Fruit fly (Drosophila melanogaster) whole organism, pupa: ENCODE data around the gene Nnk.

Source experiments
- CG10348 ChIP-seq: fragments of 200-800 bp; sonication (Bioruptor generic); IDR thresholded peaks from 2 replicates; pipeline ENCODE4 v1.3.6; 2022; ENCODE audit warnings: missing biosample characterization, missing genetic modification characterization
- CG12605 ChIP-seq: fragments of 200-800 bp; sonication (Bioruptor generic); IDR thresholded peaks from 2 replicates; pipeline ENCODE4 v1.3.6; 2022; ENCODE audit warnings: missing biosample characterization, missing genetic modification characterization
- CG13204 ChIP-seq: fragments of 200-800 bp; sonication (Bioruptor generic); optimal IDR thresholded peaks from 2 replicates; lab custom pipeline; 2018; ENCODE audit warnings: missing biosample characterization, mild to moderate bottlenecking, missing genetic modification characterization, moderate library complexity
- CG14655 ChIP-seq: fragments of 200-800 bp; sonication (Bioruptor generic); optimal IDR thresholded peaks from 3 replicates; lab custom pipeline; 2017; ENCODE audit warnings: mild to moderate bottlenecking, missing biosample characterization, missing genetic modification reagents, missing genetic modification characterization
- CG15710 ChIP-seq: fragments of 200-800 bp; sonication (Bioruptor generic); optimal IDR thresholded peaks from 2 replicates; lab custom pipeline; 2018; ENCODE audit warnings: missing biosample characterization, mild to moderate bottlenecking, missing genetic modification characterization, moderate library complexity
- CG17806 ChIP-seq: fragments of 200-800 bp; sonication (Bioruptor generic); optimal IDR thresholded peaks from 2 replicates; lab custom pipeline; 2018; ENCODE audit warnings: missing biosample characterization, mild to moderate bottlenecking, missing genetic modification characterization, moderate library complexity
- CG32121 ChIP-seq: fragments of 200-800 bp; sonication (Bioruptor generic); IDR thresholded peaks from 2 replicates; pipeline ENCODE4 v1.3.6; 2022; ENCODE audit warnings: missing biosample characterization, missing genetic modification characterization
- CG34367 ChIP-seq: fragments of 200-800 bp; sonication (Bioruptor generic); optimal IDR thresholded peaks from 2 replicates; lab custom pipeline; 2018; ENCODE audit warnings: missing biosample characterization, mild to moderate bottlenecking, missing genetic modification characterization
- CG4496 ChIP-seq: fragments of 200-800 bp; sonication (Bioruptor generic); IDR thresholded peaks from 3 replicates; pipeline ENCODE4 v1.3.6; 2022; ENCODE audit warnings: missing biosample characterization, missing genetic modification characterization
- CG8159 ChIP-seq: fragments of 200-800 bp; sonication (Bioruptor generic); optimal IDR thresholded peaks from 3 replicates; lab custom pipeline; 2018; ENCODE audit warnings: missing biosample characterization, mild to moderate bottlenecking, missing genetic modification characterization, moderate library complexity
- CG8301 ChIP-seq: fragments of 200-800 bp; sonication (Bioruptor generic); optimal IDR thresholded peaks from 2 replicates; lab custom pipeline; 2018; ENCODE audit warnings: missing biosample characterization, mild to moderate bottlenecking, missing genetic modification characterization
- CG9948 ChIP-seq: fragments of 200-800 bp; sonication (Bioruptor generic); optimal IDR thresholded peaks from 2 replicates; lab custom pipeline; 2018; ENCODE audit warnings: missing biosample characterization, mild to moderate bottlenecking, missing genetic modification characterization, moderate library complexity
- D1 ChIP-seq: fragments of 200-800 bp; sonication (Bioruptor generic); optimal IDR thresholded peaks from 2 replicates; lab custom pipeline; 2018; ENCODE audit warnings: missing biosample characterization, mild to moderate bottlenecking, missing genetic modification characterization, moderate library complexity
- EcR ChIP-seq: fragments of 200-800 bp; sonication (Bioruptor generic); optimal IDR thresholded peaks from 3 replicates; lab custom pipeline; 2019; ENCODE audit warnings: missing biosample characterization, missing genetic modification characterization, mild to moderate bottlenecking, moderate library complexity, missing genetic modification reagents
- Ets98B ChIP-seq: fragments of 200-800 bp; sonication (Bioruptor generic); IDR thresholded peaks from 2 replicates; pipeline ENCODE4 v1.3.6; 2022; ENCODE audit warnings: missing biosample characterization, missing genetic modification characterization
- Pif1A ChIP-seq: fragments of 200-800 bp; sonication (Bioruptor generic); optimal IDR thresholded peaks from 3 replicates; lab custom pipeline; 2016; ENCODE audit warnings: missing biosample characterization, missing genetic modification characterization
- Pif1B ChIP-seq: fragments of 200-800 bp; sonication (Bioruptor generic); optimal IDR thresholded peaks from 3 replicates; lab custom pipeline; 2016; ENCODE audit warnings: missing biosample characterization, missing genetic modification characterization
- Snoo ChIP-seq: fragments of 200-800 bp; sonication (Bioruptor generic); optimal IDR thresholded peaks from 3 replicates; lab custom pipeline; 2017; ENCODE audit warnings: missing biosample characterization, mild to moderate bottlenecking, missing genetic modification characterization, inconsistent platforms
- fd96Ca ChIP-seq: fragments of 200-800 bp; sonication (Bioruptor generic); IDR thresholded peaks from 3 replicates; pipeline ENCODE4 v1.3.6; 2022; ENCODE audit warnings: missing biosample characterization, missing genetic modification characterization
- gl ChIP-seq: fragments of 200-800 bp; sonication (Bioruptor generic); optimal IDR thresholded peaks from 2 replicates; lab custom pipeline; 2018; ENCODE audit warnings: missing biosample characterization, mild to moderate bottlenecking, missing genetic modification characterization
- rn ChIP-seq: fragments of 200-800 bp; sonication (Bioruptor generic); IDR thresholded peaks from 2 replicates; pipeline ENCODE4 v1.3.6; 2022; ENCODE audit warnings: missing biosample characterization, missing genetic modification characterization

Nnk gene

DNA sequence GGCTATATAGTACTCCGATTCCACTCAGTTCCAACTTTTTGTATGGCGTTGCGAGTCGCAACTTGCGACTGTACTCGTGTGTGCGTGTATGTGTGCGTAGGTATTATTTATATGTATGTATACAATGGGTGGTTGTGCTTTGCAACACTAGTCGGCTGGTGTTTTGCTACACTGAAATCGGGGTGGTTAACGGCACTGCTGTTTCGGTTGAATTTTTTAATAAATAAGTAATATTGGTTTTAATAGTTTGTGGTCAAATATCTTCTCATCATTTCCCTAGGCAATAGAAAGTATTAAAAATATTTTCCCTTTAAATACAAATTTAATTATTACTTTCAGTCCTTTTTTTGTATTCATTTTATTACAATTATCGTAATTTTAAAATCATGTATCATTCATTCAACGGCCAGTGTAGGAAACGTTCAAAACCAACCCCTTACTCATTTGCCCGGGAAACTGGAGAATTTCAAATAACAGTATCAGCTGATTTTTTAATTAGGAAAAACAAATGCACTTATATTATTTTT is 6.8 kb downstream of the Nnk start, which contains the start of gene CG7379:
CG7379 (minus strand) TSS at position 94 of the 527 bp plus-strand sequence.
- TF ChIP-seq gl (tag; lab: Kevin White, UChicago) (peak; percentile 16), rn (peak; percentile 47; the same call in 1 of the 2 replicates), CG32121 (GFP tag; lab: Robert Waterston, UW) (0 out of 2 replicates have a peak, but pooled peaks have one; percentile 39), CG9948 (tag; lab: Kevin White, UChicago) (peak; percentile 26), Ets98B (GFP tag; lab: Robert Waterston, UW) (peak; percentile 56; the same call in 1 of the 2 replicates), Snoo (tag; lab: Kevin White, UChicago) (peak; percentile 82), CG13204 (no peak), CG10348 (GFP tag; lab: Robert Waterston, UW) (no peak), Pif1B (GFP tag; lab: Kevin White, UChicago) (peak; percentile 77), fd96Ca (GFP tag; lab: Robert Waterston, UW) (peak; percentile 49; the same call in 2 of the 3 replicates), D1 (tag; lab: Kevin White, UChicago) (no peak), Pif1A (GFP tag; lab: Kevin White, UChicago) (no peak), CG8159 (peak; percentile 59), CG8301 (tag; lab: Kevin White, UChicago) (no peak), CG17806 (tag; lab: Kevin White, UChicago) (peak; percentile 71), CG4496 (peak; percentile 77), CG15710 (peak; percentile 68), CG34367 (tag; lab: Kevin White, UChicago) (peak; percentile 52)

DNA sequence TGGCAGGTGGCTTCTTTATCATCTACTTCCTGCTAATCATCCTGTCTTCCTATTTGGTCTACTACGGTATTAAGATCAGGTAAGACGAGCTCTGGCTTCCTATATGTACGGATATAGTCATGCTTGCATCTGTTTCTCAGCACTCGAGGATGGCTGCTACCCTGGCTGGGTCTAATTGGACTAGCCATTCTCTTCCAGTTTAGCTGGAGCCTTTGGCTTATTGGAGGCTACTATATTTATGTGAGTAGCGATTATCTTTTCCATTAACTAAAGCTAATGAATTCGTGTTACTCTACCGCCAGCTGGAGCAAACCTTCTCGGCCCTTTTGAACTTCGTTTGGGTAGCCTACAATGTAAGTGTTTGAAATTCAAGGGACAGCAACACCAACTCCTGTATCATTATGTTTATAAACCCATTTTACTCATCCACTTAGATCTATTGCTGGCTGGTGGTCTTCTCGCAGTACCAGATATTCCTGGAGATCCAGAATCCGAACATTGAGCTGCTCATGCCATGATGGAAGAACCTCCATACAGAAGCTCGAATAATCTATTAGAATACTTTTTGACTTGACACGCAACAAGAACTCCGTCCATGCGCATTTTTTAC is 9.4 kb downstream of the Nnk start:
- TF ChIP-seq CG17806 (tag; lab: Kevin White, UChicago) (no peak), CG15710 (no peak), CG4496 (no peak), CG8301 (tag; lab: Kevin White, UChicago) (no peak), D1 (tag; lab: Kevin White, UChicago) (no peak), CG8159 (no peak), gl (tag; lab: Kevin White, UChicago) (no peak), CG12605 (GFP tag; lab: Robert Waterston, UW) (no peak), fd96Ca (GFP tag; lab: Robert Waterston, UW) (no peak), Snoo (tag; lab: Kevin White, UChicago) (no peak)

DNA sequence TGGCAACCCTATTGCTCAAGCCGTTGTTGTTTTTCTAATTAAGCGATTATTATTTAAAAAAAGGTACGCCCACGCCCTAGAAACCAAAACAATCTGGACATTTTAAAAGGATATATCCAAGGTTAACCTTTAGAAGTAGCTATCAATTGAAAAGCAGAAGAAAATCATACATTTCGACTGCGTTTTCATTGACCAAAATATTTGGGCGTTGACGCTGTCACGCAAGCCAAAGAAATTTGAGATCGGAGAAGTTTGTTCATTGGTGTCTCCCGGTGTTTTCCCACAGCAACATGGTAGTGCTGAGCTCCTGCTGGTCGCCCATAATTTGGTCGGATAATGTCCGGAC is 10.0 kb downstream of the Nnk start, which contains the start of gene pasi1:
pasi1 (plus strand) TSS at position 1 of the 346 bp plus-strand sequence.
- TF ChIP-seq rn: no peak
- TF ChIP-seq CG4496: no peak
- no peak for TF ChIP-seq fd96Ca (GFP tag; lab: Robert Waterston, UW)
- TF ChIP-seq CG10348 (GFP tag; lab: Robert Waterston, UW): no peak
- TF ChIP-seq CG17806 (tag; lab: Kevin White, UChicago): no peak
- no peak for TF ChIP-seq CG8301 (tag; lab: Kevin White, UChicago)
- no peak for TF ChIP-seq CG14655
- no peak for TF ChIP-seq CG8159
- no peak for TF ChIP-seq Ets98B (GFP tag; lab: Robert Waterston, UW)
- no peak for TF ChIP-seq EcR (GFP tag; lab: Kevin White, UChicago)
- no peak for TF ChIP-seq CG15710
- TF ChIP-seq CG13204: no peak
- TF ChIP-seq CG12605 (GFP tag; lab: Robert Waterston, UW): no peak
- no peak for TF ChIP-seq CG9948 (tag; lab: Kevin White, UChicago)
- TF ChIP-seq CG34367 (tag; lab: Kevin White, UChicago): no peak
- TF ChIP-seq Snoo (tag; lab: Kevin White, UChicago): no peak
- TF ChIP-seq D1 (tag; lab: Kevin White, UChicago): no peak

DNA sequence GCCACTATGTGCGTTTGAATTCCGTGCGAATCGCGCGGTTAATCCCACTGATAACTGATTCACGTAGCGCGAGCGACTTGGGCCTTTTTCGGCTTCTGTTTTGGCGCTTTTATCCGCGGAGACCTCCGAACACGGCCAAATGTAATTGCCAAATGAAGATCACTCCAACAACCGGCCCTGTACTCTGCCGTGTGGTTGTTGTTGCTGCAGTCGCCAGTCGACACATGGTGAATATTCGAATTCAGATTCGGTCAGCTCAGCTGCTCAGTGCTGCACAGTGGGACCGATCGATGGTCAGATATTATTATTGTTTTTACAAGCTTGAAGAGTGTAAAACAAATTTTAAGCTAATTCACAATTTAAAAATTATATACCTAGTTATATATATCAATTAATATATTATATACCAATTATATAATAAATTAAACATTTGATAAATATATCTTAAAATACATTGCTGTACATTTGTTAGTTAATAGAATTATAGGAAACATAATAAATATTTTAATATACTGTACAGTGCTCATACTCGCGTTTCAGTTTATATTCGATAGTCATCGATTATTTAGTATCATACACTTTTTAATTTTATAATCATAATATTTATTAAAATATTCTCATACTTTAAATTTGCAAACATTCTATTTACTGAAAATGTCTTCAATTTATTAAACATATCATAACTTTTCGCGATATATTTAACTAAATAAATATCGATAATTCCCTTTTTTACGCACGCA is 10.5 kb downstream of the Nnk start, which contains the start of gene CG43102:
CG43102 (minus strand) TSS at position 156 of the 740 bp plus-strand sequence.
- TF ChIP-seq CG4496: peak; percentile 85
- TF ChIP-seq CG15710: peak; percentile 61
- no peak for TF ChIP-seq CG10348 (GFP tag; lab: Robert Waterston, UW)
- peak; percentile 70 for TF ChIP-seq CG32121 (GFP tag; lab: Robert Waterston, UW)
- peak; percentile 45 for TF ChIP-seq CG34367 (tag; lab: Kevin White, UChicago)
- peak; percentile 44; the same call in 1 of the 2 replicates for TF ChIP-seq rn
- TF ChIP-seq Snoo (tag; lab: Kevin White, UChicago): peak; percentile 63
- no peak for TF ChIP-seq CG13204
- TF ChIP-seq D1 (tag; lab: Kevin White, UChicago): no peak
- peak; percentile 59 for TF ChIP-seq CG12605 (GFP tag; lab: Robert Waterston, UW)
- peak; percentile 12 for TF ChIP-seq gl (tag; lab: Kevin White, UChicago)
- TF ChIP-seq CG8301 (tag; lab: Kevin White, UChicago): peak; percentile 59
- no peak for TF ChIP-seq EcR (GFP tag; lab: Kevin White, UChicago)
- peak; percentile 64 for TF ChIP-seq CG14655
- TF ChIP-seq Pif1A (GFP tag; lab: Kevin White, UChicago): peak; percentile 72
- TF ChIP-seq CG8159: peak; percentile 65
- TF ChIP-seq Ets98B (GFP tag; lab: Robert Waterston, UW): peak; percentile 80
- peak; percentile 81 for TF ChIP-seq Pif1B (GFP tag; lab: Kevin White, UChicago)
- TF ChIP-seq fd96Ca (GFP tag; lab: Robert Waterston, UW): peak; percentile 76
- TF ChIP-seq CG9948 (tag; lab: Kevin White, UChicago): peak; percentile 50
- peak; percentile 89 for TF ChIP-seq CG17806 (tag; lab: Kevin White, UChicago)
- TF ChIP-seq, all 21 proteins: peak for 17

DNA sequence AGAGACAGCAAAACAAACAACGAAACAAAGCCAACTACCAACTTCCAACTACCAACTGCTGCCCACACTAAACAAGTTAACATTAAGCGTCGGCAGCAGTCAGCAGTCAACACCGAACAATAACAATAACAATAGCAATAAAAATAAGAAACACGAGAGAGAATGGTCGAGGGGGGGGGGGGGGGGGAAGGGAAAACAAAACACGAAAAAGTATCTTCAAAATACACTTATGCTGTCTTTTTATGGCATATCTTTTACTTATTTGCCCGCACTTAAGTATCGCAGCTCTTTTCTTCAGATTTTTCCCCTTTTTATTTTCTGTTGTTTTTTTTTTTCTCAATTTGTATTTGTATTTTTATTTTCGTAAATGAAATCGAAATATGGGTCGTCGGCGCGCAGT is 11.8 kb downstream of the Nnk start:
- no peak for TF ChIP-seq CG13204
- no peak for TF ChIP-seq D1 (tag; lab: Kevin White, UChicago)
- TF ChIP-seq Pif1A (GFP tag; lab: Kevin White, UChicago): no peak
- no peak for TF ChIP-seq CG10348 (GFP tag; lab: Robert Waterston, UW)
